Worm (Caenorhabditis elegans): ENCODE measurements around the gene K08D12.3.

The K08D12.3 gene

ce11 chrIV:1738892-1739291 is 28.8 kb downstream of the K08D12.3 start:
- no peak for TF ChIP-seq ham-2 (GFP tag; optimal IDR thresholded peaks at IDR 0.05)
- no peak for TF ChIP-seq blmp-1 (tag; optimal IDR thresholded peaks at IDR 0.05)

DNA sequence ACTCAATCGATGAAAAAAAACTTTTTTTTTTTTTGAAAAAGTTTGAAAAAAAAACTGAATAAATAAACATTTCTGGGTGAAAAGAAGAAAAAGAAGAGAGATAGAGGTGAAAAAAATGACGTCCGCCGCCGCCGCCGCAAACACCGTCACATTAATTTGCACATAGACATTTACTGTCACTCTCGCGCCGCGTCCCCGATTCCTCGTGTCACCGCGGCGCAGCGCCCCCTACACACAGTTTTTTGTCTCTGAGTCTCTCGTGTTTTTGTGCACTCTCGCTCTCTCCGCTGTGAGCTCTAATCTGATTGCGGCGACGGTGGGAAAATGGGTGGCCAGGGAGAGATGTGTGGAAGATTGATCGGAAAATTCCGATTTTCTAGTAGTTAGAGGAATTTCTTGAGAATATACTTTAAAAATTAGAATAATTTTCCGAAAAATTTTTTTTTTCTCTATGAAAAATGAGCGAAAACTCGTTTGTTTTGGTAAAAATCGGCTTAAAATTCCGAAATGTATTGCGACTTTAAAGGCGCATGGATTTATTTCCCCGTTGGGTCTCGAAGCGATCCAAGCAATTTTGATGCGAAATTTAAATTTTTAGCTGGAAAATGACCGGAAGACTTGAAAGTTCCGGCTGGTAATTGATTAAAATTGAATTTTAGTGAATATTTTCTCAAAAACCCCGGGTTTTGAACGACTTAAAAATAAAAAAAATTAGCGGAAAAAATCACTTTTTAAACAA is 29.5 kb downstream of the K08D12.3 start:
- TF ChIP-seq cnd-1 (tag; optimal IDR thresholded peaks at IDR 0.05) (no peak), pha-4 (tag; optimal IDR thresholded peaks at IDR 0.05) (no peak), ceh-39 (tag; optimal IDR thresholded peaks at IDR 0.05) (no peak), elt-3 (tag; optimal IDR thresholded peaks at IDR 0.05) (no peak), ham-2 (GFP tag; optimal IDR thresholded peaks at IDR 0.05) (no peak), sem-2 (GFP tag; optimal IDR thresholded peaks at IDR 0.05) (no peak), nhr-12 (tag; optimal IDR thresholded peaks at IDR 0.05) (no peak), ceh-83 (GFP tag; optimal IDR thresholded peaks at IDR 0.05) (no peak), drap-1 (GFP tag; optimal IDR thresholded peaks at IDR 0.05) (no peak), hlh-1 (tag; optimal IDR thresholded peaks at IDR 0.05) (no peak), unc-62 (GFP tag; optimal IDR thresholded peaks at IDR 0.05) (no peak), lsy-2 (tag; optimal IDR thresholded peaks at IDR 0.05) (no peak)

DNA sequence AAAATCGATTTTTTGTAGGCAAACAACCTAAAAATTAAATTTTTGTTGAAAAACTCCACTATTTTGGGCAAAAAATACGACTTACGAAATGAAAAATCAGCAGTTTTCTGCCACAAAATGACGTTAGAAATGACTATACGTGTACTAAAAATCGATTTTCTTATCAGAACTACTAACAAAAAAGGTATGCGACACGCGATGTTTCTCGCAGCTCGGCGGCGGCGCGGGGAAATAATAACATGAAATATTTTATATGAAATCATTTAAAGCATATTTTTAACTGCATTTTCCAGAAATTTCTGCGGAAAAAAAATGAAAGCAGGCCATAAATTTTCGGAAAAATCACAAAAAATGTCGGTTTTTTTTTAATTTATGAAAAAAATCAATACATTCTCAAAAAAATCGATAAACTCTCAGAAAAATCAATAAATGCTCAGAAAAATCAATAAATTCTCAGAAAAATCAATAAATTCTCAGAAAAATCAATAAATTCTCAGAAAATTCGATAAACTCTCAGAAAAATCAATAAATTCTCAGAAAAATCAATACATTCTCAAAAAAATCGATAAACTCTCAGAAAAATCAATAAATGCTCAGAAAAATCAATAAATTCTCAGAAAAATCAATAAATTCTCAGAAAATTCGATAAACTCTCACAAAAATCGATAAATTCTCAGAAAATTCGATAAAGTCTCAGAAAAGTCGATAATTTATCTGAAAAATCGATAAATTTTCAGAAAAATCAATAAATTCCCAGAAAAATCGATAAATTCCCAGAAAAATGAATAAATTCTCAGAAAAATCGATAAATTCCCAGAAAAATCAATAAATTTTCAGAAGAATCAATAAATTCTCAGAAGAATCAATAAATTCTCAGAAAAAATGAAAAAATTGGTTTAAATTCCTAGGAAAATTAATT is 30.3 kb downstream of the K08D12.3 start, which contains the start of gene ptpn-22:
Gene ptpn-22 (minus strand): TSS at position 158 of the 919 bp plus-strand sequence.
- no peak for TF ChIP-seq lin-13 (tag; optimal IDR thresholded peaks at IDR 0.05)
- no peak for TF ChIP-seq M03D4.4 (tag; optimal IDR thresholded peaks at IDR 0.05)
- no peak for TF ChIP-seq mls-2 (tag; optimal IDR thresholded peaks at IDR 0.05)
- TF ChIP-seq hlh-1 (tag; optimal IDR thresholded peaks at IDR 0.05): no peak
- no peak for TF ChIP-seq lsy-2 (tag; optimal IDR thresholded peaks at IDR 0.05)
- TF ChIP-seq cnd-1 (tag; optimal IDR thresholded peaks at IDR 0.05): no peak
- TF ChIP-seq ceh-43 (GFP tag; optimal IDR thresholded peaks at IDR 0.05): no peak
- no peak for TF ChIP-seq nhr-237 (tag; optimal IDR thresholded peaks at IDR 0.05)
- TF ChIP-seq nhr-2 (tag; optimal IDR thresholded peaks at IDR 0.05): no peak
- TF ChIP-seq sptf-1 (tag; optimal IDR thresholded peaks at IDR 0.05): no peak
- TF ChIP-seq elt-3 (tag; optimal IDR thresholded peaks at IDR 0.05): no peak
- TF ChIP-seq zip-8 (tag; optimal IDR thresholded peaks at IDR 0.05): no peak

DNA sequence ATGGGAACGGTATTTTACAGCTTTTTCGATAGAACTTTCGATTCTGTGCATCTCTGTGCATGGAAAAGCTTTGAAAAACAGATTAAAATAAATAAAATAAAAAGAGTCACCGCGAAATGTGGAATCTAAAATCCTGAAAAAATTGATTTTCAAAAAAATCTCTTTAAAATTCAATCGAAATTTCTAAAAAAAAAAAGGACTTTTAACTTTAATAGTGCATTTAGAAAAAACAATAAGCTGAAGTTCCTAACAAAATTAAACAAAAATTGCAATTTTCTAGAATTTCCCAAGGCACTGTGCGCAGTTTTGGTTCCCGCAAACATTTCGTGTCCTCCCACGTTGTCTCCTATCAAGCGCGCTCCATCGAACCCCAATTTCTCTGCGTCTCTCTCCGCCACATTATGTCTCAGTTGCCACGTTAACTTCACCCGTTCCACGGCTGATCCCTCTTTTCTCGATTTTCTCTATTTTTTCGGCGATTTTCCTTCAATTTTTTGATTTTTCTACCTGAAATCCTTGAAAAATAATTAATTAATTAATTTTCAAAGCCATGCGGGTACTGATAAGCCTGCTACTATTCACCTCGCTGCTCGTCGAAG is 35.5 kb downstream of the K08D12.3 start, which contains the start of the genes Y41D4A.6 and Y41D4A.4:
Gene Y41D4A.6 (minus strand): TSS at position 51 of the 599 bp plus-strand sequence.
Gene Y41D4A.4 (plus strand): TSS at position 549 of the 599 bp plus-strand sequence.
- TF ChIP-seq mep-1 (tag; optimal IDR thresholded peaks at IDR 0.05) (peak; percentile 68), pha-4 (tag; optimal IDR thresholded peaks at IDR 0.05) (peak; percentile 69), ceh-43 (GFP tag; optimal IDR thresholded peaks at IDR 0.05) (peak; percentile 39), cnd-1 (tag; optimal IDR thresholded peaks at IDR 0.05) (peak; percentile 61), tbx-8 (GFP tag; optimal IDR thresholded peaks at IDR 0.05) (peak; percentile 57), sptf-1 (tag; optimal IDR thresholded peaks at IDR 0.05) (peak; percentile 84), nhr-76 (tag; optimal IDR thresholded peaks at IDR 0.05) (no peak), nhr-237 (tag; optimal IDR thresholded peaks at IDR 0.05) (peak; percentile 83), mls-2 (tag; optimal IDR thresholded peaks at IDR 0.05) (peak; percentile 70), lin-13 (tag; optimal IDR thresholded peaks at IDR 0.05) (peak; percentile 73), unc-62 (GFP tag; optimal IDR thresholded peaks at IDR 0.05) (peak; percentile 5), elt-1 (tag; optimal IDR thresholded peaks at IDR 0.05; ENCODE audit: borderline replicate concordance, insufficient read depth) (no peak), M03D4.4 (tag; optimal IDR thresholded peaks at IDR 0.05) (peak; percentile 68), ceh-83 (GFP tag; optimal IDR thresholded peaks at IDR 0.05) (peak; percentile 67), ces-1 (GFP tag; optimal IDR thresholded peaks at IDR 0.05) (peak; percentile 90), elt-3 (tag; optimal IDR thresholded peaks at IDR 0.05) (no peak), lin-32 (GFP tag; optimal IDR thresholded peaks at IDR 0.05) (no peak), sem-2 (GFP tag; optimal IDR thresholded peaks at IDR 0.05) (peak; percentile 43), lsy-2 (tag; optimal IDR thresholded peaks at IDR 0.05) (peak; percentile 55), unc-120 (tag; optimal IDR thresholded peaks at IDR 0.05; ENCODE audit: poor library complexity, severe bottlenecking) (peak; percentile 63), drap-1 (GFP tag; optimal IDR thresholded peaks at IDR 0.05) (peak; percentile 57), bed-3 (GFP tag; optimal IDR thresholded peaks at IDR 0.05) (peak; percentile 58), ceh-39 (tag; optimal IDR thresholded peaks at IDR 0.05) (no peak), ham-2 (GFP tag; optimal IDR thresholded peaks at IDR 0.05) (peak; percentile 11)
